Fruit fly (Drosophila melanogaster) whole organism, pupa: ENCODE results near the gene glec.

Experiments used
- CG12605 ChIP-seq: fragments of 200-800 bp; sonication (Bioruptor generic); IDR thresholded peaks from 2 replicates; pipeline ENCODE4 v1.3.6; 2022; ENCODE audit warnings: missing biosample characterization, missing genetic modification characterization
- CG15710 ChIP-seq: fragments of 200-800 bp; sonication (Bioruptor generic); optimal IDR thresholded peaks from 2 replicates; lab custom pipeline; 2018; ENCODE audit warnings: missing biosample characterization, mild to moderate bottlenecking, missing genetic modification characterization, moderate library complexity
- CG8301 ChIP-seq: fragments of 200-800 bp; sonication (Bioruptor generic); optimal IDR thresholded peaks from 2 replicates; lab custom pipeline; 2018; ENCODE audit warnings: missing biosample characterization, mild to moderate bottlenecking, missing genetic modification characterization
- D1 ChIP-seq: fragments of 200-800 bp; sonication (Bioruptor generic); optimal IDR thresholded peaks from 2 replicates; lab custom pipeline; 2018; ENCODE audit warnings: missing biosample characterization, mild to moderate bottlenecking, missing genetic modification characterization, moderate library complexity
- EcR ChIP-seq: fragments of 200-800 bp; sonication (Bioruptor generic); optimal IDR thresholded peaks from 3 replicates; lab custom pipeline; 2019; ENCODE audit warnings: missing biosample characterization, missing genetic modification characterization, mild to moderate bottlenecking, moderate library complexity, missing genetic modification reagents
- Ets98B ChIP-seq: fragments of 200-800 bp; sonication (Bioruptor generic); IDR thresholded peaks from 2 replicates; pipeline ENCODE4 v1.3.6; 2022; ENCODE audit warnings: missing biosample characterization, missing genetic modification characterization
- Snoo ChIP-seq: fragments of 200-800 bp; sonication (Bioruptor generic); optimal IDR thresholded peaks from 3 replicates; lab custom pipeline; 2017; ENCODE audit warnings: missing biosample characterization, mild to moderate bottlenecking, missing genetic modification characterization, inconsistent platforms
- rn ChIP-seq: fragments of 200-800 bp; sonication (Bioruptor generic); IDR thresholded peaks from 2 replicates; pipeline ENCODE4 v1.3.6; 2022; ENCODE audit warnings: missing biosample characterization, missing genetic modification characterization

DNA sequence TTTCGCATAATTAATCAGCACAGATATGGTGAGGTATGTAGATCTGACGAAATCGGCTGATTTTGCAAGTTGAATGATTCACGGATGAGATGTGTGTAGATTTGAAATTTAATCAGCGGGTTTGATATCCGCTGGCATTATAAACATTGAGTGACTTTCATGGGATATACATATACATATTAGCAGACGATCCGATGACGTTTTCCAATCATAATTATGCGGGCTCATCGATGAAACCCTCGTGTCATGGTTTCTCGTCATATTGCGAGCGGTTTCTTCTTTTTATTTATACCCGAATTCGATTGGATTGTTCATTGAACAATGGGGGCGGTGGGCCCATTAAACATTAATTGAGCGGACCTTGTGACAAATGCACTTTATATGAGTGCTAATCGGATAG, 8.4 kb upstream of the glec start:
- TF ChIP-seq EcR (no peak), Snoo (no peak), Ets98B (GFP tag; lab: Robert Waterston, UW) (no peak), rn (no peak), CG15710 (no peak), CG12605 (no peak), D1 (tag; lab: Kevin White, UChicago) (no peak), CG8301 (no peak)
